Fruit fly (Drosophila melanogaster) whole organism, embryonic: Measurements from ENCODE around the gene CG14383.

Experiments
- Atf-2 ChIP-seq: fragments of 200-800 bp; sonication (Bioruptor generic); optimal IDR thresholded peaks from 2 replicates; lab custom pipeline; 2016; ENCODE audit warnings: missing biosample characterization, missing genetic modification characterization
- CG11398 ChIP-seq: fragments of 200-800 bp; sonication (Bioruptor generic); optimal IDR thresholded peaks from 2 replicates; lab custom pipeline; 2016; ENCODE audit warnings: missing biosample characterization, missing genetic modification characterization
- CG12299 ChIP-seq: fragments of 200-800 bp; sonication (Bioruptor generic); optimal IDR thresholded peaks from 2 replicates; lab custom pipeline; 2018; ENCODE audit warnings: missing biosample characterization, mild to moderate bottlenecking, missing genetic modification characterization
- CG13424 ChIP-seq: fragments of 200-800 bp; sonication (Bioruptor generic); optimal IDR thresholded peaks from 2 replicates; lab custom pipeline; 2019; ENCODE audit warnings: missing biosample characterization, mild to moderate bottlenecking, missing genetic modification characterization, moderate library complexity
- CG14667 ChIP-seq: fragments of 200-800 bp; sonication (Bioruptor generic); IDR thresholded peaks from 2 replicates; pipeline ENCODE4 v1.3.6; 2022; ENCODE audit warnings: missing biosample characterization, missing genetic modification characterization
- CG1529 ChIP-seq: fragments of 200-800 bp; sonication (Bioruptor generic); optimal IDR thresholded peaks from 3 replicates; lab custom pipeline; 2018; ENCODE audit warnings: missing biosample characterization, missing genetic modification characterization
- CG1603 ChIP-seq: fragments of 200-800 bp; sonication (Bioruptor generic); optimal IDR thresholded peaks from 2 replicates; lab custom pipeline; 2019; ENCODE audit warnings: missing biosample characterization, mild to moderate bottlenecking, missing genetic modification characterization, moderate library complexity
- CG17186 ChIP-seq: fragments of 200-800 bp; sonication (Bioruptor generic); optimal IDR thresholded peaks from 3 replicates; lab custom pipeline; 2017; ENCODE audit warnings: missing biosample characterization, missing genetic modification reagents, missing genetic modification characterization
- CG17361 ChIP-seq: fragments of 200-800 bp; sonication (Bioruptor generic); IDR thresholded peaks from 3 replicates; pipeline ENCODE4 v1.3.6; 2022; ENCODE audit warnings: missing biosample characterization, missing genetic modification characterization
- CG17568 ChIP-seq: fragments of 200-800 bp; sonication (Bioruptor generic); optimal IDR thresholded peaks from 2 replicates; lab custom pipeline; 2018; ENCODE audit warnings: missing biosample characterization, mild to moderate bottlenecking, missing genetic modification characterization, moderate library complexity
- CG17912 ChIP-seq: fragments of 200-800 bp; sonication (Bioruptor generic); optimal IDR thresholded peaks from 2 replicates; lab custom pipeline; 2018; ENCODE audit warnings: missing biosample characterization, mild to moderate bottlenecking, missing genetic modification characterization
- CG18764 ChIP-seq: fragments of 200-800 bp; sonication (Bioruptor generic); optimal IDR thresholded peaks from 3 replicates; lab custom pipeline; 2016; ENCODE audit warnings: missing biosample characterization, missing genetic modification characterization
- CG30431 ChIP-seq: fragments of 200-800 bp; sonication (Bioruptor generic); optimal IDR thresholded peaks from 2 replicates; lab custom pipeline; 2017; ENCODE audit warnings: missing biosample characterization, missing genetic modification characterization
- CG31224 ChIP-seq: fragments of 200-800 bp; sonication (Bioruptor generic); IDR thresholded peaks from 2 replicates; pipeline ENCODE4 v1.3.6; 2022; ENCODE audit warnings: missing biosample characterization, missing genetic modification characterization
- CG3163 ChIP-seq: fragments of 200-800 bp; sonication (Bioruptor generic); optimal IDR thresholded peaks from 3 replicates; lab custom pipeline; 2016; ENCODE audit warnings: missing biosample characterization, missing genetic modification characterization
- CG34422 ChIP-seq: fragments of 200-800 bp; sonication (Bioruptor generic); IDR thresholded peaks from 3 replicates; pipeline ENCODE4 v1.3.6; 2022; ENCODE audit warnings: missing biosample characterization, missing genetic modification characterization
- CG4360 ChIP-seq: fragments of 200-800 bp; sonication (Bioruptor generic); IDR thresholded peaks from 2 replicates; pipeline ENCODE4 v1.3.6; 2022; ENCODE audit warnings: missing biosample characterization, missing genetic modification characterization
- CG4424 ChIP-seq: fragments of 200-800 bp; sonication (Bioruptor generic); optimal IDR thresholded peaks from 3 replicates; lab custom pipeline; 2016; ENCODE audit warnings: missing biosample characterization, missing genetic modification characterization
- CG4820 ChIP-seq: fragments of 200-800 bp; sonication (Bioruptor generic); optimal IDR thresholded peaks from 3 replicates; lab custom pipeline; 2016; ENCODE audit warnings: missing biosample characterization, missing genetic modification characterization
- CG4854 ChIP-seq: fragments of 200-800 bp; sonication (Bioruptor generic); optimal IDR thresholded peaks from 2 replicates; lab custom pipeline; 2016; ENCODE audit warnings: missing biosample characterization, missing genetic modification characterization, inconsistent platforms
- CG6272 ChIP-seq: fragments of 200-800 bp; sonication (Bioruptor generic); IDR thresholded peaks from 2 replicates; pipeline ENCODE4 v1.3.6; 2022; ENCODE audit warnings: missing biosample characterization, missing genetic modification characterization
- CG9797 ChIP-seq: fragments of 200-800 bp; sonication (Bioruptor generic); optimal IDR thresholded peaks from 3 replicates; lab custom pipeline; 2018; ENCODE audit warnings: missing biosample characterization, mild to moderate bottlenecking, missing genetic modification characterization
- CTCF ChIP-seq: fragments of 200-800 bp; sonication (Bioruptor generic); optimal IDR thresholded peaks from 2 replicates; lab custom pipeline; 2017; ENCODE audit warnings: missing biosample characterization, mild to moderate bottlenecking, missing genetic modification characterization, moderate library complexity
- Dad ChIP-seq: fragments of 200-800 bp; sonication (Bioruptor generic); optimal IDR thresholded peaks from 3 replicates; lab custom pipeline; 2016; ENCODE audit warnings: missing biosample characterization, missing genetic modification characterization
- Doc3 ChIP-seq: fragments of 200-800 bp; sonication (Bioruptor generic); IDR thresholded peaks from 3 replicates; pipeline ENCODE4 v1.3.6; 2022; ENCODE audit warnings: missing biosample characterization, missing genetic modification characterization; ENCODE audit not compliant: partially characterized antibody
- HmgZ ChIP-seq: fragments of 200-800 bp; sonication (Bioruptor generic); optimal IDR thresholded peaks from 2 replicates; lab custom pipeline; 2018; ENCODE audit warnings: missing biosample characterization, mild to moderate bottlenecking, missing genetic modification characterization
- NC2α ChIP-seq: fragments of 200-800 bp; sonication (Bioruptor generic); optimal IDR thresholded peaks from 2 replicates; lab custom pipeline; 2016; ENCODE audit warnings: missing biosample characterization, missing genetic modification characterization
- Oaz ChIP-seq: fragments of 200-800 bp; sonication (Bioruptor generic); IDR thresholded peaks from 2 replicates; pipeline ENCODE4 v1.3.6; 2022; ENCODE audit warnings: missing biosample characterization, missing genetic modification characterization
- Opbp ChIP-seq: fragments of 200-800 bp; sonication (Bioruptor generic); IDR thresholded peaks from 3 replicates; pipeline ENCODE4 v1.3.6; 2022; ENCODE audit warnings: missing biosample characterization, missing genetic modification characterization; ENCODE audit not compliant: partially characterized antibody
- Poxn ChIP-seq: fragments of 200-800 bp; sonication (Bioruptor generic); IDR thresholded peaks from 2 replicates; pipeline ENCODE4 v1.3.6; 2022; ENCODE audit warnings: missing biosample characterization, missing genetic modification characterization
- Rfx ChIP-seq: fragments of 200-800 bp; sonication (Bioruptor generic); IDR thresholded peaks from 2 replicates; pipeline ENCODE4 v1.3.6; 2022; ENCODE audit warnings: missing biosample characterization, missing genetic modification characterization
- Six4 ChIP-seq: fragments of 200-800 bp; sonication (Bioruptor generic); optimal IDR thresholded peaks from 2 replicates; lab custom pipeline; 2016; ENCODE audit warnings: missing biosample characterization, missing genetic modification characterization
- TFAM ChIP-seq: fragments of 200-800 bp; sonication (Bioruptor generic); optimal IDR thresholded peaks from 2 replicates; lab custom pipeline; 2017; ENCODE audit warnings: missing biosample characterization, missing genetic modification characterization, inconsistent platforms
- ac ChIP-seq: fragments of 200-800 bp; sonication (Bioruptor generic); optimal IDR thresholded peaks from 3 replicates; lab custom pipeline; 2017; ENCODE audit warnings: missing biosample characterization, mild to moderate bottlenecking, missing genetic modification characterization
- bigmax ChIP-seq: fragments of 200-800 bp; sonication (Bioruptor generic); optimal IDR thresholded peaks from 2 replicates; lab custom pipeline; 2018; ENCODE audit warnings: missing biosample characterization, mild to moderate bottlenecking, missing genetic modification characterization
- cato ChIP-seq: fragments of 200-800 bp; sonication (Bioruptor generic); optimal IDR thresholded peaks from 2 replicates; lab custom pipeline; 2016; ENCODE audit warnings: missing biosample characterization, missing genetic modification characterization, borderline replicate concordance
- croc ChIP-seq: fragments of 200-800 bp; sonication (Bioruptor generic); conservative IDR thresholded peaks from 3 replicates; pipeline ENCODE4 v1.3.6; 2022; ENCODE audit warnings: missing biosample characterization, missing genetic modification characterization
- eyg ChIP-seq: fragments of 200-800 bp; sonication (Bioruptor generic); optimal IDR thresholded peaks from 3 replicates; lab custom pipeline; 2016; ENCODE audit warnings: missing biosample characterization, missing genetic modification characterization
- gfzf ChIP-seq: fragments of 200-800 bp; sonication (Bioruptor generic); optimal IDR thresholded peaks from 2 replicates; lab custom pipeline; 2016; ENCODE audit warnings: missing biosample characterization, mild to moderate bottlenecking, missing genetic modification characterization, moderate library complexity
- hkb ChIP-seq, 2 experiments: fragments of 200-800 bp in 1 of 2; fragments of >200 bp in 1 of 2; sonication (Bioruptor generic) in 1 of 2; IDR thresholded peaks in 1 of 2; optimal IDR thresholded peaks in 1 of 2; 2 replicates each; pipeline versions ENCODE4 v1.3.6 to Lab custom; 2017 to 2022; ENCODE audit warnings: missing biosample characterization in 1 of 2, missing genetic modification characterization in 1 of 2
- inv ChIP-seq: fragments of 200-800 bp; sonication (Bioruptor generic); IDR thresholded peaks from 2 replicates; pipeline ENCODE4 v1.3.6; 2022; ENCODE audit warnings: missing biosample characterization, missing genetic modification characterization; ENCODE audit not compliant: partially characterized antibody
- kni ChIP-seq: fragments of 200-800 bp; sonication (Bioruptor generic); optimal IDR thresholded peaks from 3 replicates; lab custom pipeline; 2017; ENCODE audit warnings: mild to moderate bottlenecking, missing biosample characterization, missing genetic modification reagents, missing genetic modification characterization
- nerfin-1 ChIP-seq: fragments of 200-800 bp; sonication (Bioruptor generic); optimal IDR thresholded peaks from 3 replicates; lab custom pipeline; 2019; ENCODE audit warnings: missing biosample characterization, mild to moderate bottlenecking, missing genetic modification characterization, moderate library complexity
- pfk ChIP-seq: fragments of 200-800 bp; sonication (Bioruptor generic); optimal IDR thresholded peaks from 2 replicates; lab custom pipeline; 2018; ENCODE audit warnings: missing biosample characterization, mild to moderate bottlenecking, missing genetic modification characterization, moderate library complexity
- so ChIP-seq: fragments of 200-800 bp; sonication (Bioruptor generic); IDR thresholded peaks from 3 replicates; pipeline ENCODE4 v1.3.6; 2022; ENCODE audit warnings: missing biosample characterization, missing genetic modification characterization
- sob ChIP-seq: fragments of 200-800 bp; sonication (Bioruptor generic); IDR thresholded peaks from 2 replicates; pipeline ENCODE4 v1.3.6; 2022; ENCODE audit warnings: missing biosample characterization, missing genetic modification characterization
- stwl ChIP-seq: fragments of 200-800 bp; sonication (Bioruptor generic); optimal IDR thresholded peaks from 3 replicates; lab custom pipeline; 2018; ENCODE audit warnings: missing biosample characterization, mild to moderate bottlenecking, missing genetic modification characterization, moderate library complexity
- vfl ChIP-seq: fragments of 200-800 bp; sonication (Bioruptor generic); optimal IDR thresholded peaks from 2 replicates; lab custom pipeline; 2016; ENCODE audit warnings: missing biosample characterization, missing genetic modification characterization
- zf30C ChIP-seq: fragments of 200-800 bp; sonication (Bioruptor generic); optimal IDR thresholded peaks from 3 replicates; lab custom pipeline; 2018; ENCODE audit warnings: missing biosample characterization, mild to moderate bottlenecking, missing genetic modification characterization

The CG14383 gene

dm6 chr3R:12982167-12982981 is 5.9 kb downstream of the CG14383 start (continued):
- peak; percentile 64 for TF ChIP-seq HmgZ (tag; lab: Kevin White, UChicago)
- TF ChIP-seq CG1529 (GFP tag; lab: Kevin White, UChicago): peak; percentile 18
- peak; percentile 62; the same call in 2 of the 3 replicates for TF ChIP-seq CG17361
- TF ChIP-seq sob (GFP tag; lab: Robert Waterston, UW): peak; percentile 57; the same call in 1 of the 2 replicates
- peak; percentile 52 for TF ChIP-seq nerfin-1 (tag; lab: Kevin White, UChicago)
- no peak for TF ChIP-seq CG17912 (GFP tag; lab: Kevin White, UChicago)
- TF ChIP-seq CG3163: no peak
- TF ChIP-seq pfk (GFP tag; lab: Kevin White, UChicago): no peak
- peak; percentile 86 for TF ChIP-seq so (GFP tag; lab: Robert Waterston, UW)
- TF ChIP-seq Rfx (GFP tag; lab: Robert Waterston, UW): peak; percentile 80; the same call in 1 of the 2 replicates
- TF ChIP-seq CG13424: peak; percentile 73
- peak; percentile 35; the same call in 1 of the 2 replicates for TF ChIP-seq CG14667 (GFP tag; lab: Robert Waterston, UW)
- TF ChIP-seq CG17186 (GFP tag; lab: Kevin White, UChicago): no peak
- TF ChIP-seq bigmax (GFP tag; lab: Kevin White, UChicago): no peak
- no peak for TF ChIP-seq zf30C (GFP tag; lab: Kevin White, UChicago)
- TF ChIP-seq CTCF (GFP tag; lab: Kevin White, UChicago): no peak
- TF ChIP-seq croc (GFP tag; lab: Robert Waterston, UW): no peak; the same call in 1 of the 3 replicates
- TF ChIP-seq Opbp (GFP tag; lab: Robert Waterston, UW): no peak
- peak; percentile 29 for TF ChIP-seq kni (GFP tag; lab: Kevin White, UChicago)
- no peak for TF ChIP-seq CG4360 (GFP tag; lab: Robert Waterston, UW)
- peak; percentile 43 for TF ChIP-seq cato (GFP tag; lab: Kevin White, UChicago)
- no peak for TF ChIP-seq Six4
- no peak for TF ChIP-seq CG6272
- no peak for TF ChIP-seq eyg (GFP tag; lab: Kevin White, UChicago)
- TF ChIP-seq CG12299 (tag; lab: Kevin White, UChicago): peak; percentile 14
- no peak for TF ChIP-seq Atf-2 (GFP tag; lab: Kevin White, UChicago)
- no peak for TF ChIP-seq Dad (GFP tag; lab: Kevin White, UChicago)
- TF ChIP-seq CG18764 (GFP tag; lab: Kevin White, UChicago): peak; percentile 13
- TF ChIP-seq CG4424 (GFP tag; lab: Kevin White, UChicago): peak; percentile 34
- no peak for TF ChIP-seq vfl
- TF ChIP-seq CG1603 (tag; lab: Kevin White, UChicago): no peak
- TF ChIP-seq CG30431 (GFP tag; lab: Kevin White, UChicago): peak; percentile 28
- TF ChIP-seq TFAM (GFP tag; lab: Kevin White, UChicago): no peak
- no peak for TF ChIP-seq CG11398 (GFP tag; lab: Kevin White, UChicago)
- TF ChIP-seq CG34422: 0 out of 3 replicates have a peak, but pooled peaks have one; percentile 25
- TF ChIP-seq gfzf: no peak
- no peak for TF ChIP-seq hkb (optimal IDR thresholded peaks at IDR 0.05; lab: Kevin White, UChicago)
- peak; percentile 82; the same call in 1 of the 2 replicates for TF ChIP-seq hkb (GFP tag; IDR thresholded peaks at IDR 0.05; lab: Robert Waterston, UW)
- no peak for TF ChIP-seq inv (GFP tag; lab: Robert Waterston, UW)
- TF ChIP-seq NC2α (GFP tag; lab: Kevin White, UChicago): no peak
- no peak for TF ChIP-seq CG4854 (GFP tag; lab: Kevin White, UChicago)
- TF ChIP-seq Doc3 (GFP tag; lab: Robert Waterston, UW): no peak
- TF ChIP-seq CG31224 (GFP tag; lab: Robert Waterston, UW): peak; percentile 63
- TF ChIP-seq CG17568: peak; percentile 33
- no peak for TF ChIP-seq ac (GFP tag; lab: Kevin White, UChicago)
- TF ChIP-seq stwl (tag; lab: Kevin White, UChicago): peak; percentile 44
- no peak for TF ChIP-seq CG9797
- peak; percentile 33 for TF ChIP-seq CG4820 (GFP tag; lab: Kevin White, UChicago)
- 0 out of 2 replicates have a peak, but pooled peaks have one; percentile 6 for TF ChIP-seq Poxn (GFP tag; lab: Robert Waterston, UW)
- TF ChIP-seq Oaz (GFP tag; lab: Robert Waterston, UW): peak; percentile 50
